Worm (Caenorhabditis elegans): Measurements from ENCODE around the gene pkhm-2.

DNA sequence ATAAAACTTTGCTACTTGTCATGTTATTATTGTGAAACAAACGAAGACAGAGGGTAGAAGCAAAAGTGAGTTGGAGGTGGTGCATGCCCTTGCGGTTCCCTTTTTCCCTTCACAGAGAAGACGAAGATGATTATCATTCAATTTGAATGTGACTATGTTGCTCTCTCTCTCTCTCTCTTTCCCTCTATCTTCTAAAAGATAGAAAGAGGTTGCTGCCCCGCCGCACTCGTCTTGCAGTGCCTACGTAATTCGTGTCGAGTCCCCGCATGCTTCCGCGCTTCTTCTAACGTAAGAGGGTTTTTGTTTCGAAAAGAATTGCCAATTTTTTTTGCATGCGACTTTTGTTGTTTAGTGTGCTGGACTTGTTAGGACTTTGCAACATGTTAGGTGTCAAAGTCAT, 53.1 kb downstream of the pkhm-2 start:
- TF ChIP-seq nhr-11 (tag; optimal IDR thresholded peaks at IDR 0.05) = no peak
- no peak for TF ChIP-seq pqm-1 (tag; optimal IDR thresholded peaks at IDR 0.05)
- no peak for TF ChIP-seq unc-55 (GFP tag; optimal IDR thresholded peaks at IDR 0.05)
- no peak for TF ChIP-seq C08G9.2 (tag; optimal IDR thresholded peaks at IDR 0.05)
- TF ChIP-seq nfya-1 (tag; optimal IDR thresholded peaks at IDR 0.05) = no peak
- no peak for TF ChIP-seq fkh-10 (GFP tag; optimal IDR thresholded peaks at IDR 0.05)

Measured in whole organism, late embryonic.